Fruit fly (Drosophila melanogaster) whole organism, pupa: ENCODE data around the gene CG32547.

Experiments used
- CG12605 ChIP-seq: fragments of 200-800 bp; sonication (Bioruptor generic); IDR thresholded peaks from 2 replicates; pipeline ENCODE4 v1.3.6; 2022; ENCODE audit warnings: missing biosample characterization, missing genetic modification characterization
- CG17806 ChIP-seq: fragments of 200-800 bp; sonication (Bioruptor generic); optimal IDR thresholded peaks from 2 replicates; lab custom pipeline; 2018; ENCODE audit warnings: missing biosample characterization, mild to moderate bottlenecking, missing genetic modification characterization, moderate library complexity
- CG9948 ChIP-seq: fragments of 200-800 bp; sonication (Bioruptor generic); optimal IDR thresholded peaks from 2 replicates; lab custom pipeline; 2018; ENCODE audit warnings: missing biosample characterization, mild to moderate bottlenecking, missing genetic modification characterization, moderate library complexity
- EcR ChIP-seq: fragments of 200-800 bp; sonication (Bioruptor generic); optimal IDR thresholded peaks from 3 replicates; lab custom pipeline; 2019; ENCODE audit warnings: missing biosample characterization, missing genetic modification characterization, mild to moderate bottlenecking, moderate library complexity, missing genetic modification reagents

- no peak for TF ChIP-seq EcR (GFP tag; lab: Kevin White, UChicago)
- TF ChIP-seq CG12605 = no peak
- no peak for TF ChIP-seq CG9948 (tag; lab: Kevin White, UChicago)
- no peak for TF ChIP-seq CG17806
These were observed 30.1 kb upstream of the CG32547 start for dm6 chrX:18509430-18509829.
